Fruit fly (Drosophila melanogaster) whole organism, embryonic: ENCODE data around the gene P5CDh1.

ENCODE experiments used
- Aef1 ChIP-seq: fragments of 200-800 bp; sonication (Bioruptor generic); IDR thresholded peaks from 3 replicates; pipeline ENCODE4 v1.3.6; 2022; ENCODE audit warnings: missing biosample characterization, missing genetic modification characterization
- Atf3 ChIP-seq: fragments of 200-800 bp; sonication (Bioruptor generic); optimal IDR thresholded peaks from 3 replicates; lab custom pipeline; 2016; ENCODE audit warnings: missing biosample characterization, missing genetic modification characterization
- CG10366 ChIP-seq: fragments of 200-800 bp; sonication (Bioruptor generic); IDR thresholded peaks from 2 replicates; pipeline ENCODE4 v1.3.6; 2022; ENCODE audit warnings: missing biosample characterization, missing genetic modification characterization
- CG11398 ChIP-seq: fragments of 200-800 bp; sonication (Bioruptor generic); optimal IDR thresholded peaks from 2 replicates; lab custom pipeline; 2016; ENCODE audit warnings: missing biosample characterization, missing genetic modification characterization
- CG12219 ChIP-seq: fragments of 200-800 bp; sonication (Bioruptor generic); optimal IDR thresholded peaks from 3 replicates; lab custom pipeline; 2018; ENCODE audit warnings: missing biosample characterization, mild to moderate bottlenecking, missing genetic modification characterization
- CG13287 ChIP-seq: fragments of 200-800 bp; sonication (Bioruptor generic); IDR thresholded peaks from 2 replicates; pipeline ENCODE4 v1.3.6; 2022; ENCODE audit warnings: missing biosample characterization, missing genetic modification characterization; ENCODE audit not compliant: partially characterized antibody
- CG14667 ChIP-seq: fragments of 200-800 bp; sonication (Bioruptor generic); IDR thresholded peaks from 2 replicates; pipeline ENCODE4 v1.3.6; 2022; ENCODE audit warnings: missing biosample characterization, missing genetic modification characterization
- CG17328 ChIP-seq: fragments of 200-800 bp; sonication (Bioruptor generic); IDR thresholded peaks from 2 replicates; pipeline ENCODE4 v1.3.6; 2022; ENCODE audit warnings: missing biosample characterization, missing genetic modification characterization
- CG17612 ChIP-seq: fragments of 200-800 bp; sonication (Bioruptor generic); IDR thresholded peaks from 2 replicates; pipeline ENCODE4 v1.3.6; 2022; ENCODE audit warnings: missing biosample characterization, missing genetic modification characterization
- CG18262 ChIP-seq: fragments of 200-800 bp; optimal IDR thresholded peaks from 3 replicates; lab custom pipeline; 2019; ENCODE audit warnings: missing biosample characterization, mild to moderate bottlenecking, missing genetic modification characterization, moderate library complexity
- CG32767 ChIP-seq: fragments of 200-800 bp; sonication (Bioruptor generic); IDR thresholded peaks from 2 replicates; pipeline ENCODE4 v1.3.6; 2022; ENCODE audit warnings: missing biosample characterization, missing genetic modification characterization
- CG32772 ChIP-seq: fragments of 200-800 bp; sonication (Bioruptor generic); IDR thresholded peaks from 2 replicates; pipeline ENCODE4 v1.3.6; 2022; ENCODE audit warnings: missing biosample characterization, missing genetic modification characterization
- CG3407 ChIP-seq: fragments of 200-800 bp; sonication (Bioruptor generic); optimal IDR thresholded peaks from 2 replicates; lab custom pipeline; 2018; ENCODE audit warnings: missing biosample characterization, mild to moderate bottlenecking, missing genetic modification characterization
- CG42726 ChIP-seq: fragments of 200-800 bp; sonication (Bioruptor generic); IDR thresholded peaks from 2 replicates; pipeline ENCODE4 v1.3.6; 2022; ENCODE audit warnings: missing biosample characterization, missing genetic modification characterization; ENCODE audit not compliant: partially characterized antibody
- CG4707 ChIP-seq: fragments of 200-800 bp; sonication (Bioruptor generic); optimal IDR thresholded peaks from 2 replicates; lab custom pipeline; 2018; ENCODE audit warnings: missing biosample characterization, mild to moderate bottlenecking, missing genetic modification characterization, moderate library complexity
- CG5245 ChIP-seq: fragments of 200-800 bp; sonication (Bioruptor generic); optimal IDR thresholded peaks from 3 replicates; lab custom pipeline; 2016; ENCODE audit warnings: missing biosample characterization, missing genetic modification characterization
- CG6175 ChIP-seq: fragments of 200-800 bp; sonication (Bioruptor generic); IDR thresholded peaks from 3 replicates; pipeline ENCODE4 v1.3.6; 2022; ENCODE audit warnings: missing biosample characterization, missing genetic modification characterization
- CG7372 ChIP-seq: fragments of 200-800 bp; sonication (Bioruptor generic); IDR thresholded peaks from 2 replicates; pipeline ENCODE4 v1.3.6; 2022; ENCODE audit warnings: missing biosample characterization, missing genetic modification characterization
- CG7786 ChIP-seq: fragments of 200-800 bp; sonication (Bioruptor generic); optimal IDR thresholded peaks from 2 replicates; lab custom pipeline; 2016; ENCODE audit warnings: missing biosample characterization, missing genetic modification characterization
- CG7839 ChIP-seq: fragments of 200-800 bp; sonication (Bioruptor generic); optimal IDR thresholded peaks from 3 replicates; lab custom pipeline; 2018; ENCODE audit warnings: missing biosample characterization, mild to moderate bottlenecking, missing genetic modification characterization, moderate library complexity
- CG7963 ChIP-seq: fragments of 200-800 bp; sonication (Bioruptor generic); IDR thresholded peaks from 3 replicates; pipeline ENCODE4 v1.3.6; 2022; ENCODE audit warnings: missing biosample characterization, missing genetic modification characterization; ENCODE audit not compliant: partially characterized antibody
- D19B ChIP-seq: fragments of 200-800 bp; sonication (Bioruptor generic); optimal IDR thresholded peaks from 2 replicates; lab custom pipeline; 2017; ENCODE audit warnings: missing biosample characterization, mild to moderate bottlenecking, missing genetic modification characterization
- Ets65A ChIP-seq: fragments of 200-800 bp; sonication (Bioruptor generic); peaks from one replicate; lab custom pipeline; 2016; ENCODE audit warnings: missing biosample characterization, missing genetic modification characterization
- Fer2 ChIP-seq: fragments of 200-800 bp; sonication (Bioruptor generic); optimal IDR thresholded peaks from 2 replicates; lab custom pipeline; 2018; ENCODE audit warnings: missing biosample characterization, mild to moderate bottlenecking, missing genetic modification characterization, moderate library complexity
- HLH3B ChIP-seq: fragments of 200-800 bp; sonication (Bioruptor generic); IDR thresholded peaks from 2 replicates; pipeline ENCODE4 v1.3.6; 2022; ENCODE audit warnings: missing biosample characterization, missing genetic modification characterization
- HmgD ChIP-seq: fragments of 200-800 bp; sonication (Bioruptor generic); optimal IDR thresholded peaks from 3 replicates; lab custom pipeline; 2016; ENCODE audit warnings: missing biosample characterization, missing genetic modification characterization
- Hr78 ChIP-seq, 2 experiments: fragments of 200-800 bp in 1 of 2; fragments of >200 bp in 1 of 2; sonication (Bioruptor generic) in 1 of 2; optimal IDR thresholded peaks; 2 replicates each; lab custom pipeline; 2017 to 2019; ENCODE audit warnings: missing biosample characterization in 2 of 2, missing genetic modification characterization in 2 of 2, mild to moderate bottlenecking in 1 of 2, moderate library complexity in 1 of 2
- Kr ChIP-seq: fragments of 200-800 bp; sonication (Bioruptor generic); optimal IDR thresholded peaks from 2 replicates; lab custom pipeline; 2017; ENCODE audit warnings: missing biosample characterization, mild to moderate bottlenecking, missing genetic modification characterization
- Lim3 ChIP-seq: fragments of 200-800 bp; sonication (Bioruptor generic); IDR thresholded peaks from 2 replicates; pipeline ENCODE4 v1.3.6; 2022; ENCODE audit warnings: missing biosample characterization, missing genetic modification characterization
- MBD-R2 ChIP-seq: fragments of 200-800 bp; sonication (Bioruptor generic); IDR thresholded peaks from 2 replicates; pipeline ENCODE4 v1.3.6; 2022; ENCODE audit warnings: missing biosample characterization, missing genetic modification characterization
- Meics ChIP-seq: fragments of 200-800 bp; sonication (Bioruptor generic); optimal IDR thresholded peaks from 2 replicates; lab custom pipeline; 2017; ENCODE audit warnings: missing biosample characterization, mild to moderate bottlenecking, missing genetic modification characterization
- Mrtf ChIP-seq: fragments of 200-800 bp; sonication (Bioruptor generic); IDR thresholded peaks from 3 replicates; pipeline ENCODE4 v1.3.6; 2022; ENCODE audit warnings: missing biosample characterization, missing genetic modification characterization
- Poxn ChIP-seq: fragments of 200-800 bp; sonication (Bioruptor generic); IDR thresholded peaks from 2 replicates; pipeline ENCODE4 v1.3.6; 2022; ENCODE audit warnings: missing biosample characterization, missing genetic modification characterization
- Sry-δ ChIP-seq: fragments of 200-800 bp; sonication (Bioruptor generic); optimal IDR thresholded peaks from 2 replicates; lab custom pipeline; 2016; ENCODE audit warnings: missing biosample characterization, missing genetic modification characterization
- Xrp1 ChIP-seq: fragments of 200-800 bp; sonication (Bioruptor generic); IDR thresholded peaks from 2 replicates; pipeline ENCODE4 v1.3.6; 2022; ENCODE audit warnings: missing biosample characterization, missing genetic modification characterization
- al ChIP-seq: fragments of 200-800 bp; sonication (Bioruptor generic); IDR thresholded peaks from 2 replicates; pipeline ENCODE4 v1.3.6; 2022; ENCODE audit warnings: missing biosample characterization, missing genetic modification characterization
- amos ChIP-seq: fragments of 200-800 bp; sonication (Bioruptor generic); IDR thresholded peaks from 2 replicates; pipeline ENCODE4 v1.3.6; 2022; ENCODE audit warnings: missing biosample characterization, missing genetic modification characterization; ENCODE audit not compliant: partially characterized antibody
- ato ChIP-seq: fragments of 200-800 bp; sonication (Bioruptor generic); IDR thresholded peaks from 2 replicates; pipeline ENCODE4 v1.3.6; 2022; ENCODE audit warnings: missing biosample characterization, missing genetic modification characterization; ENCODE audit not compliant: partially characterized antibody
- bcd ChIP-seq: fragments of 200-800 bp; sonication (Bioruptor generic); optimal IDR thresholded peaks from 2 replicates; lab custom pipeline; 2017; ENCODE audit warnings: missing biosample characterization, mild to moderate bottlenecking, missing genetic modification characterization
- cad ChIP-seq: fragments of >200 bp; optimal IDR thresholded peaks from 2 replicates; lab custom pipeline; 2017; ENCODE audit warnings: missing biosample characterization, missing genetic modification characterization
- ftz-f1 ChIP-seq: fragments of 200-800 bp; sonication (Bioruptor generic); optimal IDR thresholded peaks from 2 replicates; lab custom pipeline; 2016; ENCODE audit warnings: missing biosample characterization, missing genetic modification characterization
- inv ChIP-seq: fragments of 200-800 bp; sonication (Bioruptor generic); IDR thresholded peaks from 2 replicates; pipeline ENCODE4 v1.3.6; 2022; ENCODE audit warnings: missing biosample characterization, missing genetic modification characterization; ENCODE audit not compliant: partially characterized antibody
- lov ChIP-seq, 2 experiments: fragments of 200-800 bp in 1 of 2; fragments of >200 bp in 1 of 2; sonication (Bioruptor generic) in 1 of 2; IDR thresholded peaks in 1 of 2; optimal IDR thresholded peaks in 1 of 2; 2 replicates in 1 of 2; 3 replicates in 1 of 2; pipeline versions ENCODE4 v1.3.6 to Lab custom; 2017 to 2022; ENCODE audit warnings: missing biosample characterization in 1 of 2, missing genetic modification characterization in 1 of 2
- pho ChIP-seq: fragments of 200-800 bp; sonication (Bioruptor generic); optimal IDR thresholded peaks from 2 replicates; lab custom pipeline; 2016; ENCODE audit warnings: missing biosample characterization, missing genetic modification characterization
- rib ChIP-seq: fragments of 200-800 bp; sonication (Bioruptor generic); IDR thresholded peaks from 2 replicates; pipeline ENCODE4 v1.3.6; 2022; ENCODE audit warnings: missing biosample characterization, missing genetic modification characterization
- sens ChIP-seq: fragments of 200-800 bp; sonication (Bioruptor generic); peaks from one replicate; lab custom pipeline; 2016; ENCODE audit warnings: missing biosample characterization, missing genetic modification characterization
- sisA ChIP-seq: fragments of 200-800 bp; sonication (Bioruptor generic); IDR thresholded peaks from 2 replicates; pipeline ENCODE4 v1.3.6; 2022; ENCODE audit warnings: missing biosample characterization, missing genetic modification characterization
- slp2 ChIP-seq: fragments of 200-800 bp; sonication (Bioruptor generic); optimal IDR thresholded peaks from 2 replicates; lab custom pipeline; 2016; ENCODE audit warnings: missing biosample characterization, missing genetic modification characterization
- sob ChIP-seq: fragments of 200-800 bp; sonication (Bioruptor generic); IDR thresholded peaks from 2 replicates; pipeline ENCODE4 v1.3.6; 2022; ENCODE audit warnings: missing biosample characterization, missing genetic modification characterization
- ttk ChIP-seq: fragments of 200-800 bp; sonication (Bioruptor generic); IDR thresholded peaks from 2 replicates; pipeline ENCODE4 v2.1.2; 2022; ENCODE audit warnings: missing biosample characterization, missing genetic modification characterization
- vfl ChIP-seq: fragments of 200-800 bp; sonication (Bioruptor generic); optimal IDR thresholded peaks from 2 replicates; lab custom pipeline; 2016; ENCODE audit warnings: missing biosample characterization, missing genetic modification characterization

P5CDh1 gene

DNA sequence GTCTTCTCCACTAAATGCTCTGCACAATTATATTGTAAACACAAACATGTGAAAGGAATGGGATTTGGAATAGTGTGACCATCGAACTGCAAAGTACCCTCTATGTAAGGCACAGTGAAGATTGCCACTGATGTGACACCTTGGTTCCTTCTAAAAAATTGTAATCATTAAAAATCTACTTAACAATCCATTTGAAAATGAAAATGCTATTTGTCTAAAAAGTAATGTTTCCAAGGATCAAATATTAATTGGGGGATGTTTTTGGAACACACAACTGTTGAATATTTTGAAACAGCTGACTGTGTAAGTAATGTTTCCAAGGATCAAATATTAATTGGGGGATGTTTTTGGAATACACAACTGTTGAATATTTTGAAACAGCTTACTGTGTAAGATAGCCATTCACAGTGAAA is 13.0 kb downstream of the P5CDh1 start, which contains the start of gene CG32448 (continued):
- TF ChIP-seq sob (GFP tag; lab: Robert Waterston, UW) (peak; percentile 75), Xrp1 (GFP tag; lab: Robert Waterston, UW) (peak; percentile 63), Kr (GFP tag; lab: Kevin White, UChicago) (no peak), Ets65A (peak; percentile 96), Hr78 (GFP tag; optimal IDR thresholded peaks at IDR 0.05; lab: Kevin White, UChicago) (no peak), amos (GFP tag; lab: Robert Waterston, UW) (no peak), ato (GFP tag; lab: Robert Waterston, UW) (no peak), Meics (GFP tag; lab: Kevin White, UChicago) (peak; percentile 60), sisA (GFP tag; lab: Robert Waterston, UW) (peak; percentile 33; the same call in 1 of the 2 replicates), CG7372 (GFP tag; lab: Robert Waterston, UW) (peak; percentile 57; the same call in 1 of the 2 replicates), rib (GFP tag; lab: Robert Waterston, UW) (no peak), pho (peak; percentile 76), CG7839 (peak; percentile 62), CG18262 (tag; lab: Kevin White, UChicago) (peak; percentile 52), CG32767 (GFP tag; lab: Robert Waterston, UW) (peak; percentile 51; the same call in 1 of the 2 replicates), CG3407 (GFP tag; lab: Kevin White, UChicago) (no peak), MBD-R2 (peak; percentile 86), CG32772 (GFP tag; lab: Robert Waterston, UW) (peak; percentile 62; the same call in 1 of the 2 replicates), slp2 (GFP tag; lab: Kevin White, UChicago) (peak; percentile 31), bcd (GFP tag; lab: Kevin White, UChicago) (peak; percentile 36), CG12219 (GFP tag; lab: Kevin White, UChicago) (peak; percentile 21), Fer2 (no peak), CG17328 (GFP tag; lab: Robert Waterston, UW) (peak; percentile 66), ttk (GFP tag; lab: Robert Waterston, UW) (peak; percentile 78), cad (GFP tag; lab: Kevin White, UChicago) (no peak), CG7963 (GFP tag; lab: Robert Waterston, UW) (no peak), al (GFP tag; lab: Robert Waterston, UW) (peak; percentile 53), CG5245 (peak; percentile 15), ftz-f1 (GFP tag; lab: Kevin White, UChicago) (no peak), CG7786 (GFP tag; lab: Kevin White, UChicago) (peak; percentile 66), HLH3B (GFP tag; lab: Robert Waterston, UW) (peak; percentile 53; the same call in 1 of the 2 replicates), inv (GFP tag; lab: Robert Waterston, UW) (no peak), sens (GFP tag; lab: Kevin White, UChicago) (peak; percentile 91), vfl (no peak), lov (optimal IDR thresholded peaks at IDR 0.05; lab: Kevin White, UChicago) (no peak), lov (GFP tag; IDR thresholded peaks at IDR 0.05; lab: Robert Waterston, UW) (0 out of 3 replicates have a peak, but pooled peaks have one; percentile 40), CG6175 (no peak; the same call in 2 of the 3 replicates), Mrtf (GFP tag; lab: Robert Waterston, UW) (peak; percentile 63; the same call in 2 of the 3 replicates), CG10366 (GFP tag; lab: Robert Waterston, UW) (peak; percentile 70), CG13287 (GFP tag; lab: Robert Waterston, UW) (peak; percentile 19; the same call in 1 of the 2 replicates), Sry-δ (GFP tag; lab: Kevin White, UChicago) (peak; percentile 26), D19B (GFP tag; lab: Kevin White, UChicago) (peak; percentile 28), CG17612 (GFP tag; lab: Robert Waterston, UW) (no peak), CG42726 (GFP tag; lab: Robert Waterston, UW) (no peak), CG4707 (no peak), Lim3 (GFP tag; lab: Robert Waterston, UW) (no peak), CG11398 (GFP tag; lab: Kevin White, UChicago) (peak; percentile 63), Atf3 (GFP tag; lab: Kevin White, UChicago) (peak; percentile 45), HmgD (GFP tag; lab: Kevin White, UChicago) (peak; percentile 47), Aef1 (GFP tag; lab: Robert Waterston, UW) (peak; percentile 38; the same call in 1 of the 3 replicates), CG14667 (GFP tag; lab: Robert Waterston, UW) (peak; percentile 63), Poxn (GFP tag; lab: Robert Waterston, UW) (no peak; the same call in 1 of the 2 replicates)
